Worm (Caenorhabditis elegans) whole organism, mixed stage, embryonic: ENCODE measurements around the gene ent-5.

Source experiments
- M03D4.4 ChIP-seq: sonication (generic microtip); optimal IDR thresholded peaks from 2 replicates; lab custom pipeline; 2017; ENCODE audit warnings: mild to moderate bottlenecking, missing genetic modification characterization, missing compliant biosample characterization
- nhr-237 ChIP-seq: fragments of 150-350 bp; optimal IDR thresholded peaks from 2 replicates; lab custom pipeline; 2014; ENCODE audit warnings: missing biosample characterization, missing genetic modification characterization
- unc-62 ChIP-seq: fragments of 150-350 bp; optimal IDR thresholded peaks from 2 replicates; lab custom pipeline; 2014; ENCODE audit warnings: missing biosample characterization, missing genetic modification reagents, missing genetic modification characterization

DNA sequence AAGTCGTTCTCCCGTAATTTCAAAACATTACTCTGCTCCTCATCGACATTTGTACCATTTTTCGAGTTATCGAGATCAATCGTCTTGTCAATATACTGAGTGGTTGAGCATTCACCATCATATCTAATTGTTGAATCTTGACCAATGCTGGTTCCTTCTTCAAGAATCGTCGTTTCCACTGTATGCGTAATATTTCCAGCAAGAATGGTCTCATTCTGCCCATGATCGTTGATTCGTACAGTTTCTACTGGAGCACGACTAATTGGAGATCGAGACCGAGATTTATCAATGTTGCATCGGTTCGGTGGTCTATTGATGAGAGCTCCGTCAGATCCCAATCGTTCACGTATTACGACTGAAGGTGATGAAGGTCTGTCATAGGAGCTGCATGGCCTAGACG is 49.5 kb downstream of the ent-5 start:
- TF ChIP-seq nhr-237 (tag; lab: Kevin White, UChicago) (no peak), unc-62 (GFP tag; lab: Kevin White, UChicago) (no peak), M03D4.4 (no peak)
